Fruit fly (Drosophila melanogaster) whole organism, embryonic: Measurements from ENCODE around the gene SrpRalpha.

Experiments used
- Asciz ChIP-seq: fragments of 200-800 bp; sonication (Bioruptor generic); optimal IDR thresholded peaks from 2 replicates; lab custom pipeline; 2017; ENCODE audit warnings: missing biosample characterization, mild to moderate bottlenecking, missing genetic modification characterization, missing genetic modification reagents
- B-H2 ChIP-seq: fragments of 200-800 bp; sonication (Bioruptor generic); optimal IDR thresholded peaks from 2 replicates; lab custom pipeline; 2018; ENCODE audit warnings: missing biosample characterization, mild to moderate bottlenecking, missing genetic modification characterization
- CG10147 ChIP-seq: fragments of 200-800 bp; sonication (Bioruptor generic); optimal IDR thresholded peaks from 2 replicates; lab custom pipeline; 2019; ENCODE audit warnings: missing biosample characterization, mild to moderate bottlenecking, missing genetic modification characterization, moderate library complexity
- CG11723 ChIP-seq: fragments of 200-800 bp; sonication (Bioruptor generic); optimal IDR thresholded peaks from 2 replicates; lab custom pipeline; 2017; ENCODE audit warnings: missing biosample characterization, mild to moderate bottlenecking, missing genetic modification characterization
- CG12071 ChIP-seq: fragments of 200-800 bp; sonication (Bioruptor generic); optimal IDR thresholded peaks from 3 replicates; lab custom pipeline; 2018; ENCODE audit warnings: missing biosample characterization, mild to moderate bottlenecking, missing genetic modification characterization
- CG12155 ChIP-seq: fragments of 200-800 bp; sonication (Bioruptor generic); optimal IDR thresholded peaks from 3 replicates; lab custom pipeline; 2016; ENCODE audit warnings: missing biosample characterization, missing genetic modification characterization
- CG13894 ChIP-seq: fragments of 200-800 bp; sonication (Bioruptor generic); optimal IDR thresholded peaks from 3 replicates; lab custom pipeline; 2018; ENCODE audit warnings: missing biosample characterization, mild to moderate bottlenecking, missing genetic modification characterization, moderate library complexity
- CG14965 ChIP-seq: fragments of 200-800 bp; sonication (Bioruptor generic); optimal IDR thresholded peaks from 2 replicates; lab custom pipeline; 2016; ENCODE audit warnings: missing biosample characterization, missing genetic modification characterization, borderline replicate concordance
- CG1529 ChIP-seq: fragments of 200-800 bp; sonication (Bioruptor generic); optimal IDR thresholded peaks from 3 replicates; lab custom pipeline; 2018; ENCODE audit warnings: missing biosample characterization, missing genetic modification characterization
- CG15514 ChIP-seq: fragments of 200-800 bp; sonication (Bioruptor generic); optimal IDR thresholded peaks from 3 replicates; lab custom pipeline; 2017; ENCODE audit warnings: missing biosample characterization, missing genetic modification characterization, mild to moderate bottlenecking, moderate library complexity, missing genetic modification reagents
- CG16815 ChIP-seq: fragments of 200-800 bp; sonication (Bioruptor generic); optimal IDR thresholded peaks from 3 replicates; lab custom pipeline; 2017; ENCODE audit warnings: missing biosample characterization, mild to moderate bottlenecking, missing genetic modification characterization
- CG2120 ChIP-seq: fragments of 200-800 bp; sonication (Bioruptor generic); optimal IDR thresholded peaks from 3 replicates; lab custom pipeline; 2016; ENCODE audit warnings: missing biosample characterization, missing genetic modification characterization
- CG30403 ChIP-seq: fragments of 200-800 bp; sonication (Bioruptor generic); optimal IDR thresholded peaks from 3 replicates; lab custom pipeline; 2016; ENCODE audit warnings: missing biosample characterization, missing genetic modification characterization
- CG6654 ChIP-seq: fragments of 200-800 bp; sonication (Bioruptor generic); optimal IDR thresholded peaks from 2 replicates; lab custom pipeline; 2017; ENCODE audit warnings: missing biosample characterization, mild to moderate bottlenecking, missing genetic modification characterization
- CG7372 ChIP-seq: fragments of 200-800 bp; sonication (Bioruptor generic); IDR thresholded peaks from 2 replicates; pipeline ENCODE4 v1.3.6; 2022; ENCODE audit warnings: missing biosample characterization, missing genetic modification characterization
- CG7786 ChIP-seq: fragments of 200-800 bp; sonication (Bioruptor generic); optimal IDR thresholded peaks from 2 replicates; lab custom pipeline; 2016; ENCODE audit warnings: missing biosample characterization, missing genetic modification characterization
- CG7839 ChIP-seq: fragments of 200-800 bp; sonication (Bioruptor generic); optimal IDR thresholded peaks from 3 replicates; lab custom pipeline; 2018; ENCODE audit warnings: missing biosample characterization, mild to moderate bottlenecking, missing genetic modification characterization, moderate library complexity
- CG9797 ChIP-seq: fragments of 200-800 bp; sonication (Bioruptor generic); optimal IDR thresholded peaks from 3 replicates; lab custom pipeline; 2018; ENCODE audit warnings: missing biosample characterization, mild to moderate bottlenecking, missing genetic modification characterization
- CG9876 ChIP-seq: fragments of 200-800 bp; sonication (Bioruptor generic); optimal IDR thresholded peaks from 2 replicates; lab custom pipeline; 2016; ENCODE audit warnings: missing biosample characterization, missing genetic modification characterization
- Camta ChIP-seq: fragments of 200-800 bp; sonication (Bioruptor generic); optimal IDR thresholded peaks from 2 replicates; lab custom pipeline; 2016; ENCODE audit warnings: missing biosample characterization, missing genetic modification characterization
- Dad ChIP-seq: fragments of 200-800 bp; sonication (Bioruptor generic); optimal IDR thresholded peaks from 3 replicates; lab custom pipeline; 2016; ENCODE audit warnings: missing biosample characterization, missing genetic modification characterization
- Doc3 ChIP-seq: fragments of 200-800 bp; sonication (Bioruptor generic); IDR thresholded peaks from 3 replicates; pipeline ENCODE4 v1.3.6; 2022; ENCODE audit warnings: missing biosample characterization, missing genetic modification characterization; ENCODE audit not compliant: partially characterized antibody
- Hey ChIP-seq: fragments of 200-800 bp; sonication (Bioruptor generic); optimal IDR thresholded peaks from 3 replicates; lab custom pipeline; 2018; ENCODE audit warnings: missing biosample characterization, mild to moderate bottlenecking, missing genetic modification characterization
- Hr39 ChIP-seq: fragments of >200 bp; optimal IDR thresholded peaks from 2 replicates; lab custom pipeline; 2017
- Lhr ChIP-seq: fragments of 200-800 bp; sonication (Bioruptor generic); optimal IDR thresholded peaks from 3 replicates; lab custom pipeline; 2017; ENCODE audit warnings: mild to moderate bottlenecking, missing biosample characterization, missing genetic modification reagents, missing genetic modification characterization
- Mad ChIP-seq: fragments of 200-800 bp; sonication (Bioruptor generic); optimal IDR thresholded peaks from 2 replicates; lab custom pipeline; 2016; ENCODE audit warnings: missing biosample characterization, missing genetic modification characterization
- Sox102F ChIP-seq: fragments of 200-800 bp; sonication (Bioruptor generic); optimal IDR thresholded peaks from 2 replicates; lab custom pipeline; 2018; ENCODE audit warnings: missing biosample characterization, mild to moderate bottlenecking, missing genetic modification characterization, moderate library complexity
- Sry-β ChIP-seq: fragments of 200-800 bp; sonication (Bioruptor generic); optimal IDR thresholded peaks from 2 replicates; lab custom pipeline; 2018; ENCODE audit warnings: missing biosample characterization, mild to moderate bottlenecking, missing genetic modification characterization, moderate library complexity
- Sry-δ ChIP-seq: fragments of 200-800 bp; sonication (Bioruptor generic); optimal IDR thresholded peaks from 2 replicates; lab custom pipeline; 2016; ENCODE audit warnings: missing biosample characterization, missing genetic modification characterization
- Ssrp ChIP-seq: fragments of 200-800 bp; sonication (Bioruptor generic); optimal IDR thresholded peaks from 2 replicates; lab custom pipeline; 2018; ENCODE audit warnings: missing biosample characterization, mild to moderate bottlenecking, missing genetic modification characterization, moderate library complexity
- YL-1 ChIP-seq: fragments of 200-800 bp; sonication (Bioruptor generic); optimal IDR thresholded peaks from 3 replicates; lab custom pipeline; 2017; ENCODE audit warnings: missing biosample characterization, mild to moderate bottlenecking, missing genetic modification characterization
- aop ChIP-seq: fragments of 200-800 bp; sonication (Bioruptor generic); IDR thresholded peaks from 2 replicates; pipeline ENCODE4 v1.3.6; 2022; ENCODE audit warnings: missing biosample characterization, missing genetic modification characterization
- bigmax ChIP-seq: fragments of 200-800 bp; sonication (Bioruptor generic); optimal IDR thresholded peaks from 2 replicates; lab custom pipeline; 2018; ENCODE audit warnings: missing biosample characterization, mild to moderate bottlenecking, missing genetic modification characterization
- cas ChIP-seq: fragments of 200-800 bp; sonication (Bioruptor generic); IDR thresholded peaks from 2 replicates; pipeline ENCODE4 v1.3.6; 2022; ENCODE audit warnings: missing biosample characterization, missing genetic modification characterization
- cg ChIP-seq: fragments of 200-800 bp; sonication (Bioruptor generic); optimal IDR thresholded peaks from 3 replicates; lab custom pipeline; 2019; ENCODE audit warnings: missing biosample characterization, mild to moderate bottlenecking, missing genetic modification characterization, moderate library complexity
- dpn ChIP-seq, 2 experiments: fragments of 200-800 bp; sonication (Bioruptor generic); optimal IDR thresholded peaks; 3 replicates each; lab custom pipeline; 2016; ENCODE audit warnings: missing biosample characterization in 2 of 2, missing genetic modification characterization in 2 of 2
- grau ChIP-seq: fragments of 200-800 bp; optimal IDR thresholded peaks from 3 replicates; lab custom pipeline; 2019; ENCODE audit warnings: missing biosample characterization, mild to moderate bottlenecking, missing genetic modification characterization, moderate library complexity
- grn ChIP-seq: fragments of 200-800 bp; sonication (Bioruptor generic); optimal IDR thresholded peaks from 3 replicates; lab custom pipeline; 2017; ENCODE audit warnings: missing biosample characterization, missing genetic modification characterization
- gro ChIP-seq: fragments of 200-800 bp; sonication (Bioruptor generic); optimal IDR thresholded peaks from 2 replicates; lab custom pipeline; 2016; ENCODE audit warnings: missing biosample characterization, missing genetic modification characterization
- h ChIP-seq: fragments of >200 bp; optimal IDR thresholded peaks from 2 replicates; lab custom pipeline; 2017
- her ChIP-seq: fragments of 200-800 bp; sonication (Bioruptor generic); optimal IDR thresholded peaks from 2 replicates; lab custom pipeline; 2016; ENCODE audit warnings: missing biosample characterization, missing genetic modification characterization
- schlank ChIP-seq: fragments of 200-800 bp; sonication (Bioruptor generic); optimal IDR thresholded peaks from 2 replicates; lab custom pipeline; 2018; ENCODE audit warnings: missing biosample characterization, mild to moderate bottlenecking, missing genetic modification characterization
- sens ChIP-seq: fragments of 200-800 bp; sonication (Bioruptor generic); peaks from one replicate; lab custom pipeline; 2016; ENCODE audit warnings: missing biosample characterization, missing genetic modification characterization
- slbo ChIP-seq: fragments of 200-800 bp; sonication (Bioruptor generic); IDR thresholded peaks from 2 replicates; pipeline ENCODE4 v1.3.6; 2022; ENCODE audit warnings: missing biosample characterization, missing genetic modification characterization
- sob ChIP-seq: fragments of 200-800 bp; sonication (Bioruptor generic); IDR thresholded peaks from 2 replicates; pipeline ENCODE4 v1.3.6; 2022; ENCODE audit warnings: missing biosample characterization, missing genetic modification characterization
- ssp ChIP-seq: fragments of 200-800 bp; sonication (Bioruptor generic); IDR thresholded peaks from 2 replicates; pipeline ENCODE4 v1.3.6; 2022; ENCODE audit warnings: missing biosample characterization, missing genetic modification characterization
- sug ChIP-seq: fragments of 200-800 bp; optimal IDR thresholded peaks from 2 replicates; lab custom pipeline; 2019; ENCODE audit warnings: missing biosample characterization, mild to moderate bottlenecking, missing genetic modification characterization, moderate library complexity
- tgo ChIP-seq: fragments of 200-800 bp; sonication (Bioruptor generic); IDR thresholded peaks from 3 replicates; pipeline ENCODE4 v1.3.6; 2022; ENCODE audit warnings: missing biosample characterization, missing genetic modification characterization
- toy ChIP-seq: fragments of 200-800 bp; sonication (Bioruptor generic); IDR thresholded peaks from 2 replicates; pipeline ENCODE4 v1.3.6; 2022; ENCODE audit warnings: missing biosample characterization, missing genetic modification characterization
- trem ChIP-seq: fragments of 200-800 bp; optimal IDR thresholded peaks from 3 replicates; lab custom pipeline; 2019; ENCODE audit warnings: missing biosample characterization, mild to moderate bottlenecking, missing genetic modification characterization, moderate library complexity
- unpg ChIP-seq: fragments of 200-800 bp; sonication (Bioruptor generic); optimal IDR thresholded peaks from 3 replicates; lab custom pipeline; 2018; ENCODE audit warnings: missing biosample characterization, mild to moderate bottlenecking, missing genetic modification characterization, moderate library complexity
- yki ChIP-seq: fragments of >200 bp; optimal IDR thresholded peaks from 3 replicates; lab custom pipeline; 2018
- zfh2 ChIP-seq: fragments of 200-800 bp; sonication (Bioruptor generic); optimal IDR thresholded peaks from 2 replicates; lab custom pipeline; 2016; ENCODE audit warnings: missing biosample characterization, missing genetic modification characterization

The SrpRalpha gene

dm6 chrX:11149201-11149600 lies 20.3 kb upstream of the SrpRalpha start, which contains the start of gene Lint-1 (continued):
- TF ChIP-seq Ssrp (tag; lab: Kevin White, UChicago) (no peak), CG30403 (GFP tag; lab: Kevin White, UChicago) (peak; percentile 35), CG12071 (GFP tag; lab: Kevin White, UChicago) (no peak), sens (GFP tag; lab: Kevin White, UChicago) (peak; percentile 80), YL-1 (peak; percentile 33), Hr39 (no peak), CG16815 (GFP tag; lab: Kevin White, UChicago) (no peak), sug (tag; lab: Kevin White, UChicago) (no peak), Sry-δ (GFP tag; lab: Kevin White, UChicago) (peak; percentile 33), CG10147 (no peak), h (lab: Kevin White, UChicago) (no peak), zfh2 (peak; percentile 12), bigmax (GFP tag; lab: Kevin White, UChicago) (no peak), Sry-β (GFP tag; lab: Kevin White, UChicago) (no peak), CG12155 (no peak), CG6654 (GFP tag; lab: Kevin White, UChicago) (no peak), Asciz (GFP tag; lab: Kevin White, UChicago) (no peak), unpg (peak; percentile 10), cas (GFP tag; lab: Robert Waterston, UW) (no peak), CG9876 (GFP tag; lab: Kevin White, UChicago) (no peak), CG7839 (tag; lab: Kevin White, UChicago) (no peak), Sox102F (GFP tag; lab: Kevin White, UChicago) (peak; percentile 17), Hey (tag; lab: Kevin White, UChicago) (no peak), sob (GFP tag; lab: Robert Waterston, UW) (0 out of 2 replicates have a peak, but pooled peaks have one; percentile 17), CG11723 (GFP tag; lab: Kevin White, UChicago) (peak; percentile 18), Doc3 (GFP tag; lab: Robert Waterston, UW) (no peak), CG1529 (GFP tag; lab: Kevin White, UChicago) (no peak), Lhr (GFP tag; lab: Kevin White, UChicago) (no peak), CG14965 (GFP tag; lab: Kevin White, UChicago) (no peak), dpn (GFP tag; optimal IDR thresholded peaks at IDR 0.05; lab: Kevin White, UChicago) (peak in 1 of 2 experiments; percentile 40), slbo (peak; percentile 41; the same call in 1 of the 2 replicates), Mad (peak; percentile 11), CG13894 (tag; lab: Kevin White, UChicago) (no peak), aop (GFP tag; lab: Robert Waterston, UW) (no peak), yki (lab: Kevin White, UChicago) (no peak), ssp (GFP tag; lab: Robert Waterston, UW) (peak; percentile 39), trem (tag; lab: Kevin White, UChicago) (no peak), schlank (tag; lab: Kevin White, UChicago) (no peak), grn (no peak), CG7372 (GFP tag; lab: Robert Waterston, UW) (no peak), CG7786 (GFP tag; lab: Kevin White, UChicago) (peak; percentile 23), CG15514 (peak; percentile 20), CG2120 (GFP tag; lab: Kevin White, UChicago) (peak; percentile 51), CG9797 (GFP tag; lab: Kevin White, UChicago) (no peak), Dad (GFP tag; lab: Kevin White, UChicago) (no peak), toy (GFP tag; lab: Robert Waterston, UW) (no peak), gro (GFP tag; lab: Kevin White, UChicago) (no peak), cg (GFP tag; lab: Kevin White, UChicago) (no peak), tgo (GFP tag; lab: Robert Waterston, UW) (no peak), Camta (peak; percentile 26), her (GFP tag; lab: Kevin White, UChicago) (peak; percentile 11), grau (tag; lab: Kevin White, UChicago) (no peak), B-H2 (GFP tag; lab: Kevin White, UChicago) (no peak)
